Worm (Caenorhabditis elegans) whole organism, mixed stage, embryonic: ENCODE data around the gene csq-1.

Source experiments
- blmp-1 ChIP-seq: fragments of 150-350 bp; optimal IDR thresholded peaks from 2 replicates; lab custom pipeline; 2014; ENCODE audit warnings: missing biosample characterization, missing genetic modification characterization
- ceh-39 ChIP-seq: fragments of 150-350 bp; optimal IDR thresholded peaks from 2 replicates; lab custom pipeline; 2014; ENCODE audit warnings: missing biosample characterization, missing genetic modification characterization
- ceh-43 ChIP-seq: fragments of 200-800 bp; sonication (Bioruptor generic); optimal IDR thresholded peaks from 2 replicates; lab custom pipeline; 2018; ENCODE audit warnings: mild to moderate bottlenecking, missing genetic modification characterization, moderate library complexity, missing compliant biosample characterization
- ces-1 ChIP-seq: fragments of 150-350 bp; optimal IDR thresholded peaks from 2 replicates; lab custom pipeline; 2014; ENCODE audit warnings: missing biosample characterization, missing genetic modification reagents, missing genetic modification characterization
- drap-1 ChIP-seq: fragments of 200-800 bp; sonication (Bioruptor generic); optimal IDR thresholded peaks from 3 replicates; lab custom pipeline; 2018; ENCODE audit warnings: mild to moderate bottlenecking, missing genetic modification characterization, missing compliant biosample characterization
- ham-2 ChIP-seq: fragments of 200-800 bp; sonication (Bioruptor generic); optimal IDR thresholded peaks from 2 replicates; lab custom pipeline; 2018; ENCODE audit warnings: mild to moderate bottlenecking, missing genetic modification characterization, missing compliant biosample characterization
- mab-5 ChIP-seq: fragments of 150-350 bp; optimal IDR thresholded peaks from 2 replicates; lab custom pipeline; 2014; ENCODE audit warnings: missing biosample characterization, missing genetic modification characterization
- nhr-12 ChIP-seq: fragments of 150-350 bp; optimal IDR thresholded peaks from 2 replicates; lab custom pipeline; 2014; ENCODE audit warnings: missing biosample characterization, missing genetic modification characterization
- nhr-28 ChIP-seq: fragments of 150-350 bp; optimal IDR thresholded peaks from 2 replicates; lab custom pipeline; 2014; ENCODE audit warnings: missing biosample characterization, missing genetic modification characterization
- nhr-76 ChIP-seq: sonication (generic microtip); optimal IDR thresholded peaks from 2 replicates; lab custom pipeline; 2017; ENCODE audit warnings: missing biosample characterization, missing genetic modification characterization
- pha-4 ChIP-seq: fragments of 150-350 bp; optimal IDR thresholded peaks from 2 replicates; lab custom pipeline; 2018; ENCODE audit warnings: missing biosample characterization, missing genetic modification reagents, missing genetic modification characterization
- snpc-4 ChIP-seq: fragments of 150-350 bp; optimal IDR thresholded peaks from 2 replicates; lab custom pipeline; 2014; ENCODE audit warnings: missing biosample characterization, missing genetic modification characterization
- sptf-1 ChIP-seq: sonication (generic microtip); optimal IDR thresholded peaks from 2 replicates; lab custom pipeline; 2017; ENCODE audit warnings: mild to moderate bottlenecking, missing genetic modification characterization, moderate library complexity, missing compliant biosample characterization
- ztf-11 ChIP-seq: fragments of 150-350 bp; optimal IDR thresholded peaks from 2 replicates; lab custom pipeline; 2014; ENCODE audit warnings: missing biosample characterization, missing genetic modification characterization

DNA sequence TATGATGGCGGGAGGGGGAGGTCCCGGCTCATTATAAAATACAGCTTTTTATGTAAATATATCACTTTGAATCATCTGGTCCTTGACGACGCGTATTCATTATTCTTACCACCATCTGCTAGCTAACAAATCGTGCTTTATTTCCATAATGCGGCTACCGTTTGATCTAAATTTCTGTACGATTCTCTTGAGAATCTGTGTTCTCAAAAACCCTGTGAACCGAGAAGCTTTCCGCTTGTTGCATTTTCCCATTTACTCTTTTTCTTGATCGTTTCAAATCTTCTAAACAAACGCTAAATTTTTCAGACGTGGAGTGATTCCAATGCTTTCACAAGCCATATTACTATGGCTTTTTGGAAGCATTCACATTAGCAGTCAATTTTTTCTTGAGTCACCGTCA is 30.0 kb upstream of the csq-1 start, which contains the start of gene syg-2:
- TF ChIP-seq nhr-12 (tag; lab: Kevin White, UChicago) (no peak), blmp-1 (no peak), sptf-1 (tag; lab: Kevin White, UChicago) (no peak), ham-2 (GFP tag; lab: Kevin White, UChicago) (no peak), mab-5 (tag; lab: Kevin White, UChicago) (no peak), ceh-39 (tag; lab: Kevin White, UChicago) (no peak), ces-1 (no peak), nhr-28 (no peak), nhr-76 (tag; lab: Kevin White, UChicago) (no peak), ztf-11 (tag; lab: Kevin White, UChicago) (no peak), drap-1 (GFP tag; lab: Kevin White, UChicago) (no peak), pha-4 (tag; lab: Kevin White, UChicago) (no peak), ceh-43 (no peak), snpc-4 (no peak)
